Fruit fly (Drosophila melanogaster) S2 (cell line): ENCODE data around the gene CG17065.
"Not testable (repeated sequence)": the region's sequence is repeated elsewhere in the genome, so short reads cannot be mapped to it uniquely, and the experiment has no call there.

Experiments
- CG8478 ChIP-seq: fragments of >200 bp; optimal IDR thresholded peaks from 2 replicates; lab custom pipeline; 2018
- CTCF ChIP-seq, 2 experiments: fragments of >200 bp; optimal IDR thresholded peaks; 2 replicates each; lab custom pipeline; 2018

The CG17065 gene

DNA sequence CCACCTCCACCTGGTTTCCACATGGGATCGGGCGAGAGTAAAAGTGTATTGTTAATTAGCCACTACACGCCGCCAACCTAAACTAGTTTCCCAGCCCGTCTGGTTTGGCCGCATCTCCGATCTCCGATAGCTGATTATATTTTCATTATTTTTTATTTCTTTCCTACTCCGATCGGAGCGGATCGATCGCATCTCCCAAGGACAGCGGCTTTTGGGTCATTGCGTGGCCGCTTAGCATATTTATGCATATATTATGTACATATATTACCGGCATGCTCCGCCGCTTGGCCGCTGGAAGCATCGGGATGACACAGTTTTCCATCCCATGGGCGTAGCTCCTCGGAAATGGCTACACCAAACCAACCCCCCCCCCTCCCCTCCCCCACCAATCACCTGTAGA is 19.1 kb downstream of the CG17065 start:
- no peak for TF ChIP-seq CTCF (optimal IDR thresholded peaks at IDR 0.05; lab: Kevin White, UChicago)
- no peak for TF ChIP-seq CG8478 (lab: Kevin White, UChicago)

DNA sequence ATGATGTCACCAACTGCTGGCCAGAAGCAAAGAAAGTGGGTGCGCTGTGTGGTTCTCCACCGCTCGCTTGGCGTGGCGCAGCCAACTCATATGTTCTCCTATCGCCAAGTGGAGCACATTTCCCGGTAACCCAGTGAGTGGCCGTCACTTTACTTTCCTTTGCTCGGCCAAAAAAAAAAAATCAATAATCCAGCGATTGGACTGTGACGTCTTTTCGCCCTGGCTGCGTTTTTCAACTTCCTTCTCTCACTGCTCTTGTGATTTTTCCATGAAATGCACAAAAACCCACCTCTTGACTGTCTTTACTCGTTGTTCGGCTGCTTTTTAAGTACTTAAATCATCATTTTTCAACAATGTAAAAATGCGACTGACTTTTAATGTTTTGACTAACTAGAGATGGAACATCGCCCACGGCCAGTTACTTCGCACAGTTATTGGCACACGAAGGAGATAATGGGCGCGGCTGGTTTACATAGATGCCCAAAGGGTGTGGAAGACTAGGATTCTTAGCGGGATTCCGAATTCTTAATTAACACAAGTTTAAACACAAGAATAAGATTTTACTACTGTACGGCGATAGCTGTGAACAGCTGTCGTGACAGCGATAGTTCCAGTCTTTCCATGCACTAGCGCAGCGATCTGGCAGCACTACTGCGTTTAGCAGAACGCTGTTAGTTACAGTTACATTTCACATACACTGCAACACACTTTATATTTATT is 21.0 kb downstream of the CG17065 start, which contains the start of gene sw:
Gene sw (minus strand): TSS at position 589 of the 720 bp plus-strand sequence.
- TF ChIP-seq CTCF (optimal IDR thresholded peaks at IDR 0.05; lab: Kevin White, UChicago) (peak in 1 of 2 experiments; percentile 26), CG8478 (lab: Kevin White, UChicago) (no peak)

DNA sequence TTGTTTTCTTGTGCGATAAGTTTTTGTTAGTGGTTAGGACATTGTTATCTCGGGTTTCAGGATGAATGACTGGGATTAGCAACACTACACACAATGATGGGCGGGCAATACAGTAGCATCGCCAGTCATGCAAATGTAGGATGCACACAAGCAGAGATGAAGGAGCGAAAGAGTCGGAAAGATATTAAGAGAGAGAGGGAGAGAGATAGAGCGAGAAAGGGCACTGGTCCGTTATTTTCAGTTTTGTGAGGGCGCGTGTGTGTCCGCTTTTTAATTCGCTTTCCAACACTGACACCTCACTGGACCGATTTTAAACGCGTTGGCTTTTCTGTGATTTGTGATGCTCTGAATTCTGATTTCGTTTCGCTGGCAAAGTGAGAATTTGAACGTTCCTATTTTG is 25.3 kb downstream of the CG17065 start:
- no peak for TF ChIP-seq CTCF (optimal IDR thresholded peaks at IDR 0.05; lab: Kevin White, UChicago)
- TF ChIP-seq CG8478 (lab: Kevin White, UChicago): no peak

DNA sequence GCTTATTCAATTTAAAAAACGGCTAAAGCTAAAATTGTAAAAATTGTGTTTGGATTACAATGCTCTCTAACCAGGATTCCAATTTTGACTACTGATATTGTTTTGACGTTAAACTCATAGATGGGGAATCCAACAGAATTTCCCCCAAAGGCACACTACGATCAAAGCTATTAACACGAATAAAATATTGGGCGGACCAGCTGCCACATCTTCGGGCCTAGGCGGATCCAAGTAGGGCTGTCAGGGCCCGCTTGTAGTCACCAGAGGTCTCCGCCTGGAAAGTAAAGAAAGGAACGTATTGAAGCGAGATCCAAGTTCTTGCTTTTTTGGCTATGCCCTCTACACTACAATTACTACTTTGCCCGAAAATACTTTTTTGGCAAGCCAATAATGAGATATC is 32.1 kb downstream of the CG17065 start, which contains the start of gene Sdic4:
Gene Sdic4 (minus strand): TSS at position 101 of the 400 bp plus-strand sequence.
- not testable (repeated sequence) for TF ChIP-seq CG8478 (lab: Kevin White, UChicago); CTCF (optimal IDR thresholded peaks at IDR 0.05; lab: Kevin White, UChicago)

dm6 chrX:20217159-20217558 is 39.8 kb downstream of the CG17065 start, which contains the start of gene SdicC:
TSS of gene SdicC (minus strand) at chrX:20217259.
- not testable (repeated sequence) for TF ChIP-seq CG8478 (lab: Kevin White, UChicago); CTCF (optimal IDR thresholded peaks at IDR 0.05; lab: Kevin White, UChicago)

DNA sequence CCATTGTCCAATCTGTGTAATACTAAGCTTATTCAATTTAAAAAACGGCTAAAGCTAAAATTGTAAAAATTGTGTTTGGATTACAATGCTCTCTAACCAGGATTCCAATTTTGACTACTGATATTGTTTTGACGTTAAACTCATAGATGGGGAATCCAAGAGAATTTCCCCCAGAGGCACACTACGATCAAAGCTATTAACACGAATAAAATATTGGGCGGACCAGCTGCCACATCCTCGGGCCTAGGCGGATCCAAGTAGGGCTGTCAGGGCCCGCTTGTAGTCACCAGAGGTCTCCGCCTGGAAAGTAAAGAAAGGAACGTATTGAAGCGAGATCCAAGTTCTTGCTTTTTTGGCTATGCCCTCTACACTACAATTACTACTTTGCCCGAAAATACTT is 47.5 kb downstream of the CG17065 start, which contains the start of gene SdicB:
Gene SdicB (minus strand): TSS at position 101 of the 400 bp plus-strand sequence.
- not testable (repeated sequence) for TF ChIP-seq CG8478 (lab: Kevin White, UChicago); CTCF (optimal IDR thresholded peaks at IDR 0.05; lab: Kevin White, UChicago)
